Fruit fly (Drosophila melanogaster): ENCODE data around the gene CG31482.

The CG31482 gene

dm6 chr3R:6600942-6601341 lies at the start of gene CG31482:
Gene CG31482 (plus strand): TSS chr3R:6601242.
- TF ChIP-seq dl (GFP tag; optimal IDR thresholded peaks at IDR 0.05; ENCODE audit: insufficient read depth in 1 of 2, partially characterized antibody in 2 of 2) (no peak), Hr78 (GFP tag; optimal IDR thresholded peaks at IDR 0.05) (no peak), OdsH (GFP tag; optimal IDR thresholded peaks at IDR 0.05) (no peak), Vsx2 (GFP tag; optimal IDR thresholded peaks at IDR 0.05; ENCODE audit: partially characterized antibody) (no peak), CrebA (GFP tag; optimal IDR thresholded peaks at IDR 0.05; ENCODE audit: borderline replicate concordance) (no peak), fru (GFP tag; optimal IDR thresholded peaks at IDR 0.05) (no peak)

- TF ChIP-seq Sp1 (GFP tag; optimal IDR thresholded peaks at IDR 0.05) (no peak), Jra (GFP tag; optimal IDR thresholded peaks at IDR 0.05) (no peak), dl (GFP tag; optimal IDR thresholded peaks at IDR 0.05; ENCODE audit: insufficient read depth in 1 of 2, partially characterized antibody in 2 of 2) (no peak), rgr (GFP tag; optimal IDR thresholded peaks at IDR 0.05) (no peak), sv (GFP tag; optimal IDR thresholded peaks at IDR 0.05) (no peak), br (GFP tag; optimal IDR thresholded peaks at IDR 0.05) (no peak), HLH106 (tag; optimal IDR thresholded peaks at IDR 0.05) (no peak), GATAd (GFP tag; optimal IDR thresholded peaks at IDR 0.05) (no peak), sage (GFP tag; optimal IDR thresholded peaks at IDR 0.05) (no peak), pan (optimal IDR thresholded peaks at IDR 0.05) (no peak), woc (GFP tag; optimal IDR thresholded peaks at IDR 0.05) (no peak), foxo (GFP tag; optimal IDR thresholded peaks at IDR 0.05) (no peak), Rel (GFP tag; optimal IDR thresholded peaks at IDR 0.05) (no peak), Rel (tag; optimal IDR thresholded peaks at IDR 0.05) (no peak)
These were observed 40.8 kb upstream of the CG31482 start, which contains the start of gene CG1137 for dm6 chr3R:6560251-6560650. Gene CG1137 (minus strand): TSS chr3R:6560351.

dm6 chr3R:6568835-6569234 lies 32.2 kb upstream of the CG31482 start:
- no peak for TF ChIP-seq HLH106 (tag; optimal IDR thresholded peaks at IDR 0.05)
- no peak for TF ChIP-seq woc (GFP tag; optimal IDR thresholded peaks at IDR 0.05)
- TF ChIP-seq ey (GFP tag; optimal IDR thresholded peaks at IDR 0.05) = no peak
- TF ChIP-seq foxo (GFP tag; optimal IDR thresholded peaks at IDR 0.05) = no peak
- no peak for TF ChIP-seq dsf (GFP tag; optimal IDR thresholded peaks at IDR 0.05; ENCODE audit: borderline replicate concordance)
- no peak for TF ChIP-seq lola (GFP tag; optimal IDR thresholded peaks at IDR 0.05)
- no peak for TF ChIP-seq pan (optimal IDR thresholded peaks at IDR 0.05)
- no peak for TF ChIP-seq Dfd (GFP tag; optimal IDR thresholded peaks at IDR 0.05)
- TF ChIP-seq Dif (GFP tag; optimal IDR thresholded peaks at IDR 0.05; ENCODE audit: partially characterized antibody) = no peak

dm6 chr3R:6580484-6580883 lies 20.6 kb upstream of the CG31482 start, which contains the start of gene CG2336:
Gene CG2336 (plus strand): TSS chr3R:6580784.
- TF ChIP-seq Jra (GFP tag; optimal IDR thresholded peaks at IDR 0.05) = no peak
- no peak for TF ChIP-seq CG32264 (GFP tag; optimal IDR thresholded peaks at IDR 0.05)
- TF ChIP-seq dl (GFP tag; optimal IDR thresholded peaks at IDR 0.05; ENCODE audit: insufficient read depth in 1 of 2, partially characterized antibody in 2 of 2) = no peak
- TF ChIP-seq psq (GFP tag; optimal IDR thresholded peaks at IDR 0.05) = no peak
- no peak for TF ChIP-seq Dif (GFP tag; optimal IDR thresholded peaks at IDR 0.05; ENCODE audit: partially characterized antibody)
- no peak for TF ChIP-seq Hnf4 (GFP tag; optimal IDR thresholded peaks at IDR 0.05)

- TF ChIP-seq rgr (GFP tag; optimal IDR thresholded peaks at IDR 0.05) = no peak
- no peak for TF ChIP-seq Myc (optimal IDR thresholded peaks at IDR 0.05)
- no peak for TF ChIP-seq pan (optimal IDR thresholded peaks at IDR 0.05)
- TF ChIP-seq Hr83 (GFP tag; optimal IDR thresholded peaks at IDR 0.05; ENCODE audit: poor library complexity, severe bottlenecking) = no peak
- TF ChIP-seq sv (GFP tag; optimal IDR thresholded peaks at IDR 0.05) = no peak
- TF ChIP-seq dl (GFP tag; optimal IDR thresholded peaks at IDR 0.05; ENCODE audit: insufficient read depth in 1 of 2, partially characterized antibody in 2 of 2) = no peak
- no peak for TF ChIP-seq brk (GFP tag; optimal IDR thresholded peaks at IDR 0.05)
- no peak for TF ChIP-seq sage (GFP tag; optimal IDR thresholded peaks at IDR 0.05)
- TF ChIP-seq tai (GFP tag; optimal IDR thresholded peaks at IDR 0.05) = no peak
- no peak for TF ChIP-seq usp (GFP tag; optimal IDR thresholded peaks at IDR 0.05)
- no peak for TF ChIP-seq h (GFP tag; optimal IDR thresholded peaks at IDR 0.05)
- TF ChIP-seq N (GFP tag; optimal IDR thresholded peaks at IDR 0.05) = no peak
- TF ChIP-seq Dfd (GFP tag; optimal IDR thresholded peaks at IDR 0.05) = no peak
- TF ChIP-seq CG32264 (GFP tag; optimal IDR thresholded peaks at IDR 0.05) = no peak
These were observed 7.9 kb upstream of the CG31482 start, which contains the start of gene dpr11 for dm6 chr3R:6593068-6593567. Gene dpr11 (minus strand): TSS chr3R:6593330.

Measured in whole organism, wandering third instar larva.